Worm (Caenorhabditis elegans) whole organism, midembryonic: ENCODE measurements around the gene sna-2.

Experiments used
- T22C8.4 ChIP-seq: fragments of 200-800 bp; sonication (Bioruptor generic); IDR thresholded peaks from 2 replicates; pipeline ENCODE4 v1.3.6; 2022; ENCODE audit warnings: missing genetic modification characterization, missing compliant biosample characterization
- cog-1 ChIP-seq: sonication (generic microtip); optimal IDR thresholded peaks from 2 replicates; lab custom pipeline; 2016; ENCODE audit warnings: missing genetic modification characterization, missing compliant biosample characterization
- flt-1 ChIP-seq: fragments of 200-800 bp; sonication (Bioruptor generic); IDR thresholded peaks from 2 replicates; pipeline ENCODE4 v1.3.6; 2022; ENCODE audit warnings: missing genetic modification characterization, missing compliant biosample characterization
- klf-2 ChIP-seq: fragments of 200-800 bp; sonication (Bioruptor generic); conservative IDR thresholded peaks from 2 replicates; pipeline ENCODE4 v1.3.6; 2022; ENCODE audit warnings: missing genetic modification reagents, missing genetic modification characterization, missing compliant biosample characterization
- med-1 ChIP-seq: sonication (generic microtip); optimal IDR thresholded peaks from 2 replicates; lab custom pipeline; 2017; ENCODE audit warnings: missing genetic modification characterization, mild to moderate bottlenecking, missing compliant biosample characterization, antibody characterized with exemption, missing genetic modification reagents; ENCODE audit not compliant: insufficient read depth
- ref-1 ChIP-seq: fragments of 200-800 bp; sonication (Bioruptor generic); conservative IDR thresholded peaks from 2 replicates; pipeline ENCODE4 v1.3.6; 2022; ENCODE audit warnings: missing genetic modification reagents, missing genetic modification characterization, missing compliant biosample characterization
- tab-1 ChIP-seq: fragments of 200-800 bp; sonication (Bioruptor generic); IDR thresholded peaks from 2 replicates; pipeline ENCODE4 v1.3.6; 2022; ENCODE audit warnings: missing genetic modification characterization, missing compliant biosample characterization
- ztf-23 ChIP-seq: fragments of 200-800 bp; sonication (Bioruptor generic); IDR thresholded peaks from 2 replicates; pipeline ENCODE4 v1.3.6; 2022; ENCODE audit warnings: missing genetic modification reagents, missing genetic modification characterization, missing compliant biosample characterization
- ztf-29 ChIP-seq: fragments of 200-800 bp; sonication (Bioruptor generic); IDR thresholded peaks from 2 replicates; pipeline ENCODE4 v1.3.6; 2022; ENCODE audit warnings: missing genetic modification reagents, missing genetic modification characterization, missing compliant biosample characterization

ce11 chrIV:9766250-9766649 lies 11.2 kb downstream of the sna-2 start, which contains the start of gene ssp-36:
- TF ChIP-seq flt-1 (GFP tag; lab: Robert Waterston, UW) (no peak), ref-1 (GFP tag; lab: Robert Waterston, UW) (no peak), klf-2 (GFP tag; lab: Robert Waterston, UW) (no peak), ztf-29 (GFP tag; lab: Robert Waterston, UW) (no peak), tab-1 (GFP tag; lab: Robert Waterston, UW) (no peak), ztf-23 (GFP tag; lab: Robert Waterston, UW) (no peak), cog-1 (tag; lab: Kevin White, UChicago) (no peak), med-1 (no peak), T22C8.4 (no peak)
